Fruit fly (Drosophila melanogaster): Measurements from ENCODE around the gene al.

al gene

dm6 chr2L:423160-423559 is 45.2 kb downstream of the al start:
- no peak for TF ChIP-seq lola (GFP tag; optimal IDR thresholded peaks at IDR 0.05)
- no peak for TF ChIP-seq Hr83 (GFP tag; optimal IDR thresholded peaks at IDR 0.05; ENCODE audit: poor library complexity, severe bottlenecking)
- no peak for TF ChIP-seq Hr78 (GFP tag; optimal IDR thresholded peaks at IDR 0.05)
- TF ChIP-seq Vsx2 (GFP tag; optimal IDR thresholded peaks at IDR 0.05; ENCODE audit: partially characterized antibody), result no peak
- TF ChIP-seq sv (GFP tag; optimal IDR thresholded peaks at IDR 0.05), result no peak
- TF ChIP-seq rgr (GFP tag; optimal IDR thresholded peaks at IDR 0.05), result peak; percentile 93
- peak; percentile 81 for TF ChIP-seq Rel (GFP tag; optimal IDR thresholded peaks at IDR 0.05)
- no peak for TF ChIP-seq Rel (tag; optimal IDR thresholded peaks at IDR 0.05)
- peak; percentile 78 for TF ChIP-seq Jra (GFP tag; optimal IDR thresholded peaks at IDR 0.05)
- TF ChIP-seq Dfd (GFP tag; optimal IDR thresholded peaks at IDR 0.05), result no peak
- no peak for TF ChIP-seq usp (GFP tag; optimal IDR thresholded peaks at IDR 0.05)
- TF ChIP-seq tai (GFP tag; optimal IDR thresholded peaks at IDR 0.05), result no peak
- peak; percentile 88 for TF ChIP-seq psq (GFP tag; optimal IDR thresholded peaks at IDR 0.05)
- peak; percentile 84 for TF ChIP-seq Hnf4 (GFP tag; optimal IDR thresholded peaks at IDR 0.05)
- no peak for TF ChIP-seq dl (GFP tag; optimal IDR thresholded peaks at IDR 0.05; ENCODE audit: insufficient read depth in 1 of 2, partially characterized antibody in 2 of 2)
- TF ChIP-seq woc (GFP tag; optimal IDR thresholded peaks at IDR 0.05), result peak; percentile 87
- peak; percentile 66 for TF ChIP-seq dmrt93B (GFP tag; optimal IDR thresholded peaks at IDR 0.05)
- peak; percentile 94 for TF ChIP-seq h (GFP tag; optimal IDR thresholded peaks at IDR 0.05)
- no peak for TF ChIP-seq Dif (GFP tag; optimal IDR thresholded peaks at IDR 0.05; ENCODE audit: partially characterized antibody)
- peak; percentile 93 for TF ChIP-seq fru (GFP tag; optimal IDR thresholded peaks at IDR 0.05)
- peak; percentile 92 for TF ChIP-seq ey (GFP tag; optimal IDR thresholded peaks at IDR 0.05)
- TF ChIP-seq HLH106 (tag; optimal IDR thresholded peaks at IDR 0.05), result peak; percentile 68
- peak; percentile 69 for TF ChIP-seq dsf (GFP tag; optimal IDR thresholded peaks at IDR 0.05; ENCODE audit: borderline replicate concordance)
- no peak for TF ChIP-seq GATAd (GFP tag; optimal IDR thresholded peaks at IDR 0.05)
- TF ChIP-seq jim (GFP tag; optimal IDR thresholded peaks at IDR 0.05), result no peak
- TF ChIP-seq br (GFP tag; optimal IDR thresholded peaks at IDR 0.05), result peak; percentile 86
- TF ChIP-seq brk (GFP tag; optimal IDR thresholded peaks at IDR 0.05), result no peak
- TF ChIP-seq Abd-B (GFP tag; optimal IDR thresholded peaks at IDR 0.05), result no peak
- TF ChIP-seq N (GFP tag; optimal IDR thresholded peaks at IDR 0.05), result no peak
- TF ChIP-seq Mio (GFP tag; optimal IDR thresholded peaks at IDR 0.05), result no peak
- TF ChIP-seq OdsH (GFP tag; optimal IDR thresholded peaks at IDR 0.05), result peak; percentile 93
- peak; percentile 44 to 92 for TF ChIP-seq foxo (GFP tag; optimal IDR thresholded peaks at IDR 0.05)
- TF ChIP-seq pan (optimal IDR thresholded peaks at IDR 0.05), result no peak
- TF ChIP-seq Sp1 (GFP tag; optimal IDR thresholded peaks at IDR 0.05), result peak; percentile 89
- TF ChIP-seq Myc (optimal IDR thresholded peaks at IDR 0.05), result no peak
- TF ChIP-seq CrebA (GFP tag; optimal IDR thresholded peaks at IDR 0.05; ENCODE audit: borderline replicate concordance), result no peak
- TF ChIP-seq CG9705 (GFP tag; optimal IDR thresholded peaks at IDR 0.05), result peak; percentile 39
- peak; percentile 74 for TF ChIP-seq CG32264 (GFP tag; optimal IDR thresholded peaks at IDR 0.05)
- peak; percentile 87 for TF ChIP-seq sage (GFP tag; optimal IDR thresholded peaks at IDR 0.05)

DNA sequence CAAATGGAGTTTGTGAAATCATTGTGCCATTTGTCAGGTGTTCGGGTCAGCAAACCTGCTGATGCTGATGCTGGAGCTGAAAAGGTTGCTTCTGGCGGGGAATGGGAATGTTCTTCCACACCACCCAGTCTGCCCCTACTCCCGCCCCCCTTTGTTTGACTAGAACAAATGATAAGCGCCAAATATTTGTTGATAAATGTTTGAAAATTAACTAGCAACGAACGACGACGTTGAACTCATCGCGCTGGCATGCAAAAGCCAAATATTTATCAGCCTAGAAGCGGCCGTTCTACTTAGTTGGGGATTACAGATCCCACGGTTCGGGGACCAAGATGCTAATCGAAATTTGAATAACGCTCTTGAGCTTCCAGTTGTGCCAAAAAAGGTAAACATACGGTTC is 47.6 kb downstream of the al start:
- TF ChIP-seq Dif (GFP tag; optimal IDR thresholded peaks at IDR 0.05; ENCODE audit: partially characterized antibody) (no peak), Sp1 (GFP tag; optimal IDR thresholded peaks at IDR 0.05) (no peak), psq (GFP tag; optimal IDR thresholded peaks at IDR 0.05) (no peak), lola (GFP tag; optimal IDR thresholded peaks at IDR 0.05) (no peak), br (GFP tag; optimal IDR thresholded peaks at IDR 0.05) (no peak), CG32264 (GFP tag; optimal IDR thresholded peaks at IDR 0.05) (no peak), CG9705 (GFP tag; optimal IDR thresholded peaks at IDR 0.05) (no peak), brk (GFP tag; optimal IDR thresholded peaks at IDR 0.05) (no peak), Vsx2 (GFP tag; optimal IDR thresholded peaks at IDR 0.05; ENCODE audit: partially characterized antibody) (no peak), foxo (GFP tag; optimal IDR thresholded peaks at IDR 0.05) (no peak), Myc (optimal IDR thresholded peaks at IDR 0.05) (no peak), tai (GFP tag; optimal IDR thresholded peaks at IDR 0.05) (no peak), woc (GFP tag; optimal IDR thresholded peaks at IDR 0.05) (no peak), Hnf4 (GFP tag; optimal IDR thresholded peaks at IDR 0.05) (no peak)

All from whole organism, wandering third instar larva.